Worm (Caenorhabditis elegans) whole organism, L3 larva: ENCODE measurements around the gene mpst-1.

Source experiments
- ZK546.5 ChIP-seq: sonication (generic microtip); optimal IDR thresholded peaks from 2 replicates; lab custom pipeline; 2017; ENCODE audit warnings: missing biosample characterization, missing genetic modification characterization
- aly-2 ChIP-seq: fragments of 150-350 bp; optimal IDR thresholded peaks from 2 replicates; lab custom pipeline; 2014; ENCODE audit warnings: missing biosample characterization, missing genetic modification characterization
- ama-1 ChIP-seq: fragments of 150-350 bp; optimal IDR thresholded peaks from 2 replicates; lab custom pipeline; 2018
- ceh-16 ChIP-seq: sonication (generic microtip); optimal IDR thresholded peaks from 2 replicates; lab custom pipeline; 2017; ENCODE audit warnings: missing biosample characterization, missing genetic modification characterization
- ceh-28 ChIP-seq: fragments of 150-350 bp; optimal IDR thresholded peaks from 2 replicates; lab custom pipeline; 2014; ENCODE audit warnings: missing biosample characterization, missing genetic modification reagents, missing genetic modification characterization
- ceh-82 ChIP-seq: fragments of 150-350 bp; optimal IDR thresholded peaks from 2 replicates; lab custom pipeline; 2014; ENCODE audit warnings: missing biosample characterization, missing genetic modification characterization
- egl-27 ChIP-seq: sonication (generic microtip); optimal IDR thresholded peaks from 4 replicates; lab custom pipeline; 2017; ENCODE audit warnings: missing biosample characterization, missing genetic modification reagents, missing genetic modification characterization
- egl-5 ChIP-seq: fragments of 150-350 bp; optimal IDR thresholded peaks from 2 replicates; lab custom pipeline; 2017; ENCODE audit warnings: missing biosample characterization, missing genetic modification reagents, missing genetic modification characterization, inconsistent platforms
- elt-2 ChIP-seq: sonication (generic microtip); optimal IDR thresholded peaks from 2 replicates; lab custom pipeline; 2016; ENCODE audit warnings: missing genetic modification reagents, mild to moderate bottlenecking, missing genetic modification characterization, missing compliant biosample characterization
- elt-3 ChIP-seq, 3 experiments: fragments of 150-350 bp in 1 of 3; sonication (generic microtip) in 2 of 3; optimal IDR thresholded peaks; 2 replicates in 2 of 3; 4 replicates in 1 of 3; lab custom pipeline; 2014 to 2017; ENCODE audit warnings: missing biosample characterization in 3 of 3, missing genetic modification characterization in 3 of 3
- jun-1 ChIP-seq: fragments of 150-350 bp; optimal IDR thresholded peaks from 2 replicates; lab custom pipeline; 2014; ENCODE audit warnings: missing biosample characterization, missing genetic modification reagents, missing genetic modification characterization
- lin-15B ChIP-seq: fragments of 150-350 bp; optimal IDR thresholded peaks from 2 replicates; lab custom pipeline; 2014; ENCODE audit warnings: missing biosample characterization, missing genetic modification characterization
- lin-39 ChIP-seq: fragments of 150-350 bp; optimal IDR thresholded peaks from 2 replicates; lab custom pipeline; 2018; ENCODE audit warnings: missing biosample characterization, missing genetic modification reagents, missing genetic modification characterization
- lsy-12 ChIP-seq: sonication (generic microtip); optimal IDR thresholded peaks from 2 replicates; lab custom pipeline; 2016; ENCODE audit warnings: mild to moderate bottlenecking, missing genetic modification characterization, missing compliant biosample characterization
- nfya-1 ChIP-seq: sonication (generic microtip); optimal IDR thresholded peaks from 2 replicates; lab custom pipeline; 2017; ENCODE audit warnings: missing genetic modification characterization, mild to moderate bottlenecking, missing compliant biosample characterization, antibody characterized with exemption, moderate library complexity; ENCODE audit not compliant: insufficient read depth
- nhr-11 ChIP-seq: fragments of 150-350 bp; optimal IDR thresholded peaks from 2 replicates; lab custom pipeline; 2014; ENCODE audit warnings: missing biosample characterization, missing genetic modification characterization
- nhr-23 ChIP-seq: fragments of 150-350 bp; optimal IDR thresholded peaks from 2 replicates; lab custom pipeline; 2014; ENCODE audit warnings: missing biosample characterization, missing genetic modification reagents, missing genetic modification characterization
- nhr-237 ChIP-seq: fragments of 150-350 bp; optimal IDR thresholded peaks from 2 replicates; lab custom pipeline; 2014; ENCODE audit warnings: missing biosample characterization, missing genetic modification characterization
- nhr-25 ChIP-seq: sonication (generic microtip); optimal IDR thresholded peaks from 2 replicates; lab custom pipeline; 2017; ENCODE audit warnings: missing biosample characterization, missing genetic modification characterization
- nhr-28 ChIP-seq: fragments of 150-350 bp; optimal IDR thresholded peaks from 2 replicates; lab custom pipeline; 2014; ENCODE audit warnings: missing biosample characterization, missing genetic modification characterization
- nhr-43 ChIP-seq: sonication (generic microtip); optimal IDR thresholded peaks from 2 replicates; lab custom pipeline; 2016; ENCODE audit warnings: mild to moderate bottlenecking, missing genetic modification characterization, missing compliant biosample characterization; ENCODE audit not compliant: poor library complexity, severe bottlenecking
- nhr-67 ChIP-seq: fragments of 150-350 bp; optimal IDR thresholded peaks from 2 replicates; lab custom pipeline; 2014; ENCODE audit warnings: missing biosample characterization, missing genetic modification characterization
- nhr-77 ChIP-seq: fragments of 150-350 bp; optimal IDR thresholded peaks from 2 replicates; lab custom pipeline; 2014; ENCODE audit warnings: missing biosample characterization, missing genetic modification characterization
- pha-4 ChIP-seq: fragments of 150-350 bp; optimal IDR thresholded peaks from 2 replicates; lab custom pipeline; 2014; ENCODE audit warnings: missing biosample characterization, missing genetic modification reagents, missing genetic modification characterization
- pqm-1 ChIP-seq: fragments of 150-350 bp; optimal IDR thresholded peaks from 2 replicates; lab custom pipeline; 2017; ENCODE audit warnings: missing biosample characterization, missing genetic modification characterization, inconsistent platforms
- sea-2 ChIP-seq: fragments of 150-350 bp; sonication (generic microtip); optimal IDR thresholded peaks from 4 replicates; lab custom pipeline; 2014; ENCODE audit warnings: missing biosample characterization, missing genetic modification reagents, missing genetic modification characterization
- snpc-4 ChIP-seq: fragments of 150-350 bp; optimal IDR thresholded peaks from 2 replicates; lab custom pipeline; 2014; ENCODE audit warnings: missing biosample characterization, missing genetic modification characterization
- tbx-2 ChIP-seq: sonication (generic microtip); optimal IDR thresholded peaks from 2 replicates; lab custom pipeline; 2016; ENCODE audit warnings: mild to moderate bottlenecking, missing genetic modification characterization, missing compliant biosample characterization
- ztf-11 ChIP-seq: fragments of 150-350 bp; optimal IDR thresholded peaks from 2 replicates; lab custom pipeline; 2014; ENCODE audit warnings: missing biosample characterization, missing genetic modification characterization
- ztf-4 ChIP-seq: fragments of 150-350 bp; optimal IDR thresholded peaks from 2 replicates; lab custom pipeline; 2014; ENCODE audit warnings: missing biosample characterization, missing genetic modification characterization

Gene mpst-1

DNA sequence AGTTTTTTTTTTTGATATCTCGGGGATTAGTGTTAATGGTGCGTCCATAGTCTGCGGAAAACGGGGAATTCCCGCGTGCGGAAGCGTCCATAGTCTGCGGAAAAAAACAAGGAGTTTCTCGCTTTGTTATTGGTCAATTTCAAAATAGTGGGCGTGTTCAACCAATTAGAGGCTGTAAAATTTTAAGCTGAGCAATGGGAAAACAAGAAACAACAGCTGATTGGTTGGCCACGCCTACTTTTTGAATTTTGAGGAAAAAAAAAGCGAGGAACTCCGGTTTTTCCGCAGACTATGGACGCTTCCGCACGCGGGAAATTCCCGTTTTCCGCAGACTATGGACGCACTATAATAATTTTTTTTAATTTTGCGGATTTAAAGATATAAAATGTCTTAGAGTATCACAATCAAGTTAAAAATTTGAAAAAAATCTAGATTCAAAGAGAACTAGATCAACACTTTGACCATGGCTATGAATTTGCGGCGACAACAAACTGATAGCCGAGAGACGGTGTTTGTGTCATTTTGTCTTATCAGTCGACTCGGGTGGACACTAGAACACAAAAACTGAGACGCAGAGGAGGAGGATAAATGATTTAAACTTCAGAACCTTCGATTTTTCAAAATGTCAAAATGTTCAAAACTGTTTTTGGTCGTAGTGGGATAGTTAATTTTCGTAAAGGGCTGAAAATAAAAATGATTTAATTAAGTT lies 3.6 kb downstream of the mpst-1 start:
- TF ChIP-seq pha-4 (tag; lab: Kevin White, UChicago) (peak; percentile 7), nfya-1 (tag; lab: Kevin White, UChicago) (peak; percentile 69), ama-1 (lab: Kevin White, UChicago) (peak; percentile 44)

DNA sequence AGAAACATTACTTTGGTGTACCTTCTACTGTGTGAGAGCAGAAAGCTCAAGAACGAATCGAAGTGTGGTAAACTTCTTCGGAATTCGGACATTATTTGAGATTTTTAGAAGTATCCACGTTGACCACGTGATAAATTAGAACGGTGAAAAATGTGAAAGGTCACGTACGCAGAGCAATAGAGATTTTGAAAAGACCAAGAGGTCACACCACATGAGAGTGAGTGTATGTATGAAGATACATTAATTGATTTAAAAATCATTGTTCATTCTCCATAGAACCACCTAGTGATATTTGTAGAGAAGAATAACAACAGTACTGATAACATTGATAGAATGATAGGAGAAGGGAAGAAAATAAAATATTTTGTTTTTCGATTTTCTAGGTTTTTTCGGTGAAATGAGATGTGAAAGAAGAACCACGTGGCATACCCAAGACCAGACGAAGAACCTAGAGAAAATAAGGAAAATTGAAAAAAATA lies 4.4 kb downstream of the mpst-1 start, which contains the start of gene pyc-1:
TSS of gene pyc-1 (minus strand) at position 69 of the 479 bp plus-strand sequence.
- TF ChIP-seq nhr-23 (tag; lab: Kevin White, UChicago) (no peak), jun-1 (peak; percentile 56), nfya-1 (tag; lab: Kevin White, UChicago) (peak; percentile 30), lsy-12 (peak; percentile 19), pha-4 (tag; lab: Kevin White, UChicago) (peak; percentile 77), lin-39 (tag; lab: Kevin White, UChicago) (peak; percentile 15), pqm-1 (tag; lab: Kevin White, UChicago) (peak; percentile 74), ama-1 (lab: Kevin White, UChicago) (peak; percentile 59), ceh-28 (peak; percentile 7), aly-2 (tag; lab: Kevin White, UChicago) (no peak), elt-2 (peak; percentile 71), sea-2 (GFP tag; lab: Kevin White, UChicago) (no peak)
- TF ChIP-seq, all 47 proteins: peak for 9

ce11 chrV:11820551-11820950 lies 6.3 kb downstream of the mpst-1 start:
- TF ChIP-seq nfya-1 (tag; lab: Kevin White, UChicago) (no peak), nhr-25 (no peak), ceh-82 (tag; lab: Kevin White, UChicago) (no peak), ama-1 (lab: Kevin White, UChicago) (peak; percentile 89), elt-3 (tag; optimal IDR thresholded peaks at IDR 0.05; lab: Kevin White, UChicago) (no peak), nhr-28 (no peak), ztf-11 (tag; lab: Kevin White, UChicago) (no peak), ztf-4 (no peak), nhr-67 (no peak), elt-2 (peak; percentile 62), nhr-43 (tag; lab: Kevin White, UChicago) (peak; percentile 34), pqm-1 (tag; lab: Kevin White, UChicago) (peak; percentile 50), snpc-4 (tag; lab: Kevin White, UChicago) (no peak)

ce11 chrV:11819451-11819850 lies 7.4 kb downstream of the mpst-1 start:
- TF ChIP-seq ama-1 (lab: Kevin White, UChicago) (peak; percentile 42), nhr-23 (tag; lab: Kevin White, UChicago) (no peak), egl-5 (tag; lab: Kevin White, UChicago) (no peak)

ce11 chrV:11818786-11819185 lies 8.1 kb downstream of the mpst-1 start:
- no peak for TF ChIP-seq ceh-16 (tag; lab: Kevin White, UChicago)
- no peak for TF ChIP-seq egl-27 (tag; lab: Kevin White, UChicago)
- TF ChIP-seq nhr-28 = no peak
- no peak for TF ChIP-seq aly-2 (tag; lab: Kevin White, UChicago)
- TF ChIP-seq ama-1 (lab: Kevin White, UChicago) = peak; percentile 55
- no peak for TF ChIP-seq tbx-2 (tag; lab: Kevin White, UChicago)

- no peak for TF ChIP-seq ceh-28
- no peak for TF ChIP-seq ZK546.5 (tag; lab: Kevin White, UChicago)
- TF ChIP-seq nhr-23 (tag; lab: Kevin White, UChicago) = no peak
- no peak for TF ChIP-seq nhr-11 (tag; lab: Kevin White, UChicago)
- TF ChIP-seq elt-2 = no peak
These were observed 8.8 kb downstream of the mpst-1 start for ce11 chrV:11818064-11818463.

ce11 chrV:11817263-11817726 lies 9.6 kb downstream of the mpst-1 start:
- no peak for TF ChIP-seq elt-2
- TF ChIP-seq nhr-77 = no peak
- no peak for TF ChIP-seq elt-3 (tag; optimal IDR thresholded peaks at IDR 0.05; lab: Kevin White, UChicago)
- TF ChIP-seq nfya-1 (tag; lab: Kevin White, UChicago) = no peak
- no peak for TF ChIP-seq nhr-237 (tag; lab: Kevin White, UChicago)
- TF ChIP-seq lin-15B = no peak
- TF ChIP-seq ztf-11 (tag; lab: Kevin White, UChicago) = no peak
- TF ChIP-seq egl-27 (tag; lab: Kevin White, UChicago) = no peak
- no peak for TF ChIP-seq nhr-28
- TF ChIP-seq, all 47 proteins: peak for 0
